Worm (Caenorhabditis elegans) whole organism, L1 larva: ENCODE results near the gene ZK177.11.

Source experiments
- nhr-19 ChIP-seq: fragments of 200-800 bp; sonication (Bioruptor generic); conservative IDR thresholded peaks from 2 replicates; pipeline ENCODE4 v1.3.6; 2022; ENCODE audit warnings: missing genetic modification characterization, missing compliant biosample characterization
- nhr-76 ChIP-seq: sonication (generic microtip); optimal IDR thresholded peaks from 2 replicates; lab custom pipeline; 2017; ENCODE audit warnings: missing biosample characterization, missing genetic modification characterization

DNA sequence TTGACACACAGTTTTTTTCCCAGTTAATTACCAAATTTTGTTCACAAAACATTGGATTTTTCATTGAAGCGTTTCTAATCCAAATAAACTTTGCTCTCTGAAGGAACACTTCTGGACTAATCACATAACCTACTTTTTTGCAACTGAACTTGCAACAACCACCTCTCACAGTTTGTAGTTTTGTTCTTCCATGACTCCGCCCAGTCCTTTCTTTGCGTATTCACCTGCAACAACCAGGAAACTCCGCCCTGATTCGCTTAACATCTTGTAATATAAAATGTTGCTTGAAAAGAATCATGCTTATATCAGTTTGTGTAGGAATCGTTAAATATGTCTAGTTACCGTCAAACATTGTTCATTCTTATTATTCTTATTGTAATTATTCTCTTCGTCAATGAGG is 33.7 kb downstream of the ZK177.11 start, which contains the start of gene ins-11:
- TF ChIP-seq nhr-19 (GFP tag; lab: Robert Waterston, UW): no peak
- TF ChIP-seq nhr-76 (tag; lab: Kevin White, UChicago): no peak
